Worm (Caenorhabditis elegans) whole organism, mixed stage, embryonic: Measurements from ENCODE around the gene C13A2.7.

Experiments
- bed-3 ChIP-seq: fragments of 200-800 bp; sonication (Bioruptor generic); optimal IDR thresholded peaks from 3 replicates; lab custom pipeline; 2018; ENCODE audit warnings: mild to moderate bottlenecking, missing genetic modification characterization, moderate library complexity, missing compliant biosample characterization
- ceh-83 ChIP-seq: fragments of 200-800 bp; sonication (Bioruptor generic); optimal IDR thresholded peaks from 2 replicates; lab custom pipeline; 2018; ENCODE audit warnings: mild to moderate bottlenecking, missing genetic modification characterization, missing compliant biosample characterization
- ces-1 ChIP-seq: fragments of 150-350 bp; optimal IDR thresholded peaks from 2 replicates; lab custom pipeline; 2014; ENCODE audit warnings: missing biosample characterization, missing genetic modification reagents, missing genetic modification characterization
- cnd-1 ChIP-seq: fragments of 200-800 bp; sonication (Bioruptor generic); optimal IDR thresholded peaks from 2 replicates; lab custom pipeline; 2018; ENCODE audit warnings: mild to moderate bottlenecking, missing genetic modification characterization, missing compliant biosample characterization
- drap-1 ChIP-seq: fragments of 200-800 bp; sonication (Bioruptor generic); optimal IDR thresholded peaks from 3 replicates; lab custom pipeline; 2018; ENCODE audit warnings: mild to moderate bottlenecking, missing genetic modification characterization, missing compliant biosample characterization
- elt-1 ChIP-seq: sonication (generic microtip); optimal IDR thresholded peaks from 2 replicates; lab custom pipeline; 2017; ENCODE audit warnings: missing genetic modification characterization, mild to moderate bottlenecking, missing compliant biosample characterization, antibody characterized with exemption, moderate library complexity, borderline replicate concordance; ENCODE audit not compliant: insufficient read depth
- flh-1 ChIP-seq: fragments of 200-800 bp; sonication (Bioruptor generic); optimal IDR thresholded peaks from 2 replicates; lab custom pipeline; 2018; ENCODE audit warnings: mild to moderate bottlenecking, missing genetic modification characterization, moderate library complexity, missing compliant biosample characterization
- ham-2 ChIP-seq: fragments of 200-800 bp; sonication (Bioruptor generic); optimal IDR thresholded peaks from 2 replicates; lab custom pipeline; 2018; ENCODE audit warnings: mild to moderate bottlenecking, missing genetic modification characterization, missing compliant biosample characterization
- hlh-1 ChIP-seq: fragments of 150-350 bp; optimal IDR thresholded peaks from 2 replicates; lab custom pipeline; 2014; ENCODE audit warnings: missing biosample characterization, missing genetic modification reagents, missing genetic modification characterization
- lin-13 ChIP-seq: fragments of 150-350 bp; optimal IDR thresholded peaks from 2 replicates; lab custom pipeline; 2014; ENCODE audit warnings: missing biosample characterization, missing genetic modification characterization
- lin-32 ChIP-seq: fragments of 200-800 bp; sonication (Bioruptor generic); optimal IDR thresholded peaks from 2 replicates; lab custom pipeline; 2018; ENCODE audit warnings: mild to moderate bottlenecking, missing genetic modification characterization, missing compliant biosample characterization
- lsy-2 ChIP-seq: fragments of 150-350 bp; optimal IDR thresholded peaks from 2 replicates; lab custom pipeline; 2014; ENCODE audit warnings: missing biosample characterization, missing genetic modification characterization
- mab-5 ChIP-seq: fragments of 150-350 bp; optimal IDR thresholded peaks from 2 replicates; lab custom pipeline; 2014; ENCODE audit warnings: missing biosample characterization, missing genetic modification characterization
- mep-1 ChIP-seq: fragments of 150-350 bp; optimal IDR thresholded peaks from 2 replicates; lab custom pipeline; 2017; ENCODE audit warnings: missing biosample characterization, missing genetic modification reagents, missing genetic modification characterization, inconsistent platforms
- mls-2 ChIP-seq: sonication (generic microtip); optimal IDR thresholded peaks from 2 replicates; lab custom pipeline; 2016; ENCODE audit warnings: mild to moderate bottlenecking, missing genetic modification characterization, moderate library complexity, missing compliant biosample characterization
- nhr-12 ChIP-seq: fragments of 150-350 bp; optimal IDR thresholded peaks from 2 replicates; lab custom pipeline; 2014; ENCODE audit warnings: missing biosample characterization, missing genetic modification characterization
- nhr-2 ChIP-seq: fragments of 150-350 bp; optimal IDR thresholded peaks from 2 replicates; lab custom pipeline; 2014; ENCODE audit warnings: missing biosample characterization, missing genetic modification characterization
- nhr-28 ChIP-seq: fragments of 150-350 bp; optimal IDR thresholded peaks from 2 replicates; lab custom pipeline; 2014; ENCODE audit warnings: missing biosample characterization, missing genetic modification characterization
- nhr-76 ChIP-seq: sonication (generic microtip); optimal IDR thresholded peaks from 2 replicates; lab custom pipeline; 2017; ENCODE audit warnings: missing biosample characterization, missing genetic modification characterization
- sem-2 ChIP-seq: fragments of 200-800 bp; sonication (Bioruptor generic); optimal IDR thresholded peaks from 2 replicates; lab custom pipeline; 2018; ENCODE audit warnings: mild to moderate bottlenecking, missing genetic modification characterization, missing compliant biosample characterization
- snpc-4 ChIP-seq: fragments of 150-350 bp; optimal IDR thresholded peaks from 2 replicates; lab custom pipeline; 2014; ENCODE audit warnings: missing biosample characterization, missing genetic modification characterization
- sptf-1 ChIP-seq: sonication (generic microtip); optimal IDR thresholded peaks from 2 replicates; lab custom pipeline; 2017; ENCODE audit warnings: mild to moderate bottlenecking, missing genetic modification characterization, moderate library complexity, missing compliant biosample characterization
- unc-120 ChIP-seq: sonication (generic microtip); optimal IDR thresholded peaks from 2 replicates; lab custom pipeline; 2017; ENCODE audit warnings: missing genetic modification characterization, missing compliant biosample characterization; ENCODE audit not compliant: poor library complexity, severe bottlenecking
- unc-62 ChIP-seq: fragments of 150-350 bp; optimal IDR thresholded peaks from 2 replicates; lab custom pipeline; 2014; ENCODE audit warnings: missing biosample characterization, missing genetic modification reagents, missing genetic modification characterization
- zip-8 ChIP-seq: fragments of 150-350 bp; optimal IDR thresholded peaks from 2 replicates; lab custom pipeline; 2014; ENCODE audit warnings: missing biosample characterization, missing genetic modification characterization
- ztf-11 ChIP-seq: fragments of 150-350 bp; optimal IDR thresholded peaks from 2 replicates; lab custom pipeline; 2014; ENCODE audit warnings: missing biosample characterization, missing genetic modification characterization

C13A2.7 gene

ce11 chrV:7266021-7266420, at the start of gene C13A2.7:
TSS of gene C13A2.7 (plus strand) at chrV:7266321.
- TF ChIP-seq unc-62: no peak
- TF ChIP-seq elt-1: no peak
- TF ChIP-seq unc-120: no peak
- TF ChIP-seq sptf-1 (tag; lab: Kevin White, UChicago): no peak
- TF ChIP-seq ceh-83 (GFP tag; lab: Kevin White, UChicago): no peak
- TF ChIP-seq snpc-4 (tag; lab: Kevin White, UChicago): no peak

ce11 chrV:7218988-7219387, 47.1 kb upstream of the C13A2.7 start, which contains the start of gene C13F10.5:
TSS of gene C13F10.5 (minus strand) at chrV:7219088.
- TF ChIP-seq nhr-28 (no peak), sptf-1 (tag; lab: Kevin White, UChicago) (no peak)
- TF ChIP-seq, all 35 proteins: peak for 0

ce11 chrV:7220973-7221519, 45.1 kb upstream of the C13A2.7 start, which contains the start of the genes C13F10.8, C13F10.6 and kxd-1:
TSS of gene C13F10.8 (minus strand) at chrV:7221023.
TSS of gene C13F10.6 (minus strand) at chrV:7221039.
TSS of gene kxd-1 (plus strand) at chrV:7221469.
- TF ChIP-seq nhr-2 (tag; lab: Kevin White, UChicago) (no peak), mep-1 (tag; lab: Kevin White, UChicago) (peak; percentile 15)
- TF ChIP-seq, all 35 proteins: peak for 1

- TF ChIP-seq sem-2 (GFP tag; lab: Kevin White, UChicago) (no peak), sptf-1 (tag; lab: Kevin White, UChicago) (no peak), lsy-2 (no peak), flh-1 (GFP tag; lab: Kevin White, UChicago) (no peak), mep-1 (tag; lab: Kevin White, UChicago) (no peak), unc-120 (no peak), ztf-11 (tag; lab: Kevin White, UChicago) (no peak), bed-3 (GFP tag; lab: Kevin White, UChicago) (no peak), lin-32 (GFP tag; lab: Kevin White, UChicago) (no peak), drap-1 (GFP tag; lab: Kevin White, UChicago) (no peak), ham-2 (GFP tag; lab: Kevin White, UChicago) (no peak), unc-62 (no peak), mab-5 (no peak)
- TF ChIP-seq, all 35 proteins: peak for 0
Observed at ce11 chrV:7223152-7223551, 43.0 kb upstream of the C13A2.7 start, which contains the start of gene C13F10.7. TSS of gene C13F10.7 (minus strand) at chrV:7223252.

ce11 chrV:7223941-7224340, 42.2 kb upstream of the C13A2.7 start, which contains the start of gene C13F10.1:
TSS of gene C13F10.1 (plus strand) at chrV:7224078.
- TF ChIP-seq nhr-76 (tag; lab: Kevin White, UChicago) (no peak), ceh-83 (GFP tag; lab: Kevin White, UChicago) (no peak), unc-62 (peak; percentile 80), unc-120 (peak; percentile 31), hlh-1 (tag; lab: Kevin White, UChicago) (peak; percentile 32), ces-1 (peak; percentile 62)

- TF ChIP-seq flh-1 (GFP tag; lab: Kevin White, UChicago) (no peak), zip-8 (tag; lab: Kevin White, UChicago) (peak; percentile 72), ham-2 (GFP tag; lab: Kevin White, UChicago) (no peak)
Observed at ce11 chrV:7224353-7224752, 41.8 kb upstream of the C13A2.7 start.

ce11 chrV:7224947-7225346, 41.2 kb upstream of the C13A2.7 start, which contains the start of gene fkb-3:
TSS of gene fkb-3 (plus strand) at chrV:7225223.
- TF ChIP-seq nhr-12 (tag; lab: Kevin White, UChicago) (no peak), mep-1 (tag; lab: Kevin White, UChicago) (no peak), cnd-1 (no peak)
- TF ChIP-seq, all 35 proteins: peak for 0

- TF ChIP-seq ztf-11 (tag; lab: Kevin White, UChicago) (no peak), nhr-76 (tag; lab: Kevin White, UChicago) (no peak), mls-2 (tag; lab: Kevin White, UChicago) (no peak), lin-13 (tag; lab: Kevin White, UChicago) (no peak), nhr-28 (no peak)
Observed at ce11 chrV:7225894-7226293, 40.2 kb upstream of the C13A2.7 start.
